Fruit fly (Drosophila melanogaster) whole organism, embryonic: Measurements from ENCODE around the gene ArfGAP1.

Experiments
- Antp ChIP-seq: fragments of 200-800 bp; sonication (Bioruptor generic); optimal IDR thresholded peaks from 3 replicates; lab custom pipeline; 2016; ENCODE audit warnings: missing biosample characterization, missing genetic modification characterization
- CG10267 ChIP-seq: fragments of 200-800 bp; sonication (Bioruptor generic); optimal IDR thresholded peaks from 2 replicates; lab custom pipeline; 2018; ENCODE audit warnings: missing biosample characterization, mild to moderate bottlenecking, missing genetic modification characterization, moderate library complexity
- CG11247 ChIP-seq: fragments of 200-800 bp; sonication (Bioruptor generic); IDR thresholded peaks from 2 replicates; pipeline ENCODE4 v1.3.6; 2022; ENCODE audit warnings: missing biosample characterization, missing genetic modification characterization
- CG11695 ChIP-seq: fragments of 200-800 bp; sonication (Bioruptor generic); IDR thresholded peaks from 3 replicates; pipeline ENCODE4 v1.3.6; 2022; ENCODE audit warnings: missing biosample characterization, missing genetic modification characterization
- CG15011 ChIP-seq: fragments of 200-800 bp; sonication (Bioruptor generic); optimal IDR thresholded peaks from 3 replicates; lab custom pipeline; 2018; ENCODE audit warnings: missing biosample characterization, mild to moderate bottlenecking, missing genetic modification characterization
- CG15479 ChIP-seq: fragments of 200-800 bp; sonication (Bioruptor generic); optimal IDR thresholded peaks from 3 replicates; lab custom pipeline; 2019; ENCODE audit warnings: missing biosample characterization, mild to moderate bottlenecking, missing genetic modification characterization, moderate library complexity
- CG16813 ChIP-seq: fragments of 200-800 bp; sonication (Bioruptor generic); IDR thresholded peaks from 3 replicates; pipeline ENCODE4 v1.3.6; 2022; ENCODE audit warnings: missing biosample characterization, missing genetic modification characterization; ENCODE audit not compliant: partially characterized antibody
- CG18619 ChIP-seq: fragments of 200-800 bp; sonication (Bioruptor generic); optimal IDR thresholded peaks from 3 replicates; lab custom pipeline; 2017; ENCODE audit warnings: missing biosample characterization, mild to moderate bottlenecking, missing genetic modification characterization
- CG2678 ChIP-seq: fragments of 200-800 bp; sonication (Bioruptor generic); optimal IDR thresholded peaks from 3 replicates; lab custom pipeline; 2019; ENCODE audit warnings: missing biosample characterization, mild to moderate bottlenecking, missing genetic modification characterization, moderate library complexity
- CG30403 ChIP-seq: fragments of 200-800 bp; sonication (Bioruptor generic); optimal IDR thresholded peaks from 3 replicates; lab custom pipeline; 2016; ENCODE audit warnings: missing biosample characterization, missing genetic modification characterization
- CG3065 ChIP-seq: fragments of 200-800 bp; sonication (Bioruptor generic); optimal IDR thresholded peaks from 2 replicates; lab custom pipeline; 2016; ENCODE audit warnings: missing biosample characterization, missing genetic modification characterization
- CG32767 ChIP-seq: fragments of 200-800 bp; sonication (Bioruptor generic); IDR thresholded peaks from 2 replicates; pipeline ENCODE4 v1.3.6; 2022; ENCODE audit warnings: missing biosample characterization, missing genetic modification characterization
- CG3281 ChIP-seq: fragments of 200-800 bp; sonication (Bioruptor generic); optimal IDR thresholded peaks from 3 replicates; lab custom pipeline; 2017; ENCODE audit warnings: missing biosample characterization, mild to moderate bottlenecking, missing genetic modification characterization
- CG33557 ChIP-seq: fragments of 200-800 bp; sonication (Bioruptor generic); optimal IDR thresholded peaks from 2 replicates; lab custom pipeline; 2019; ENCODE audit warnings: missing biosample characterization, mild to moderate bottlenecking, missing genetic modification characterization, moderate library complexity
- CG34224 ChIP-seq: fragments of 200-800 bp; sonication (Bioruptor generic); IDR thresholded peaks from 3 replicates; pipeline ENCODE4 v1.3.6; 2022; ENCODE audit warnings: missing biosample characterization, missing genetic modification characterization; ENCODE audit not compliant: partially characterized antibody
- CG42726 ChIP-seq: fragments of 200-800 bp; sonication (Bioruptor generic); IDR thresholded peaks from 2 replicates; pipeline ENCODE4 v1.3.6; 2022; ENCODE audit warnings: missing biosample characterization, missing genetic modification characterization; ENCODE audit not compliant: partially characterized antibody
- CG4854 ChIP-seq: fragments of 200-800 bp; sonication (Bioruptor generic); optimal IDR thresholded peaks from 2 replicates; lab custom pipeline; 2016; ENCODE audit warnings: missing biosample characterization, missing genetic modification characterization, inconsistent platforms
- CG7963 ChIP-seq: fragments of 200-800 bp; sonication (Bioruptor generic); IDR thresholded peaks from 3 replicates; pipeline ENCODE4 v1.3.6; 2022; ENCODE audit warnings: missing biosample characterization, missing genetic modification characterization; ENCODE audit not compliant: partially characterized antibody
- CG8924 ChIP-seq: fragments of 200-800 bp; optimal IDR thresholded peaks from 3 replicates; lab custom pipeline; 2019; ENCODE audit warnings: missing biosample characterization, mild to moderate bottlenecking, missing genetic modification characterization, moderate library complexity
- CG9437 ChIP-seq: fragments of 200-800 bp; sonication (Bioruptor generic); optimal IDR thresholded peaks from 2 replicates; lab custom pipeline; 2018; ENCODE audit warnings: missing biosample characterization, mild to moderate bottlenecking, missing genetic modification characterization
- CG9727 ChIP-seq: fragments of 200-800 bp; sonication (Bioruptor generic); optimal IDR thresholded peaks from 3 replicates; lab custom pipeline; 2017; ENCODE audit warnings: missing biosample characterization, mild to moderate bottlenecking, missing genetic modification characterization
- Dfd ChIP-seq, 2 experiments: fragments of >200 bp; optimal IDR thresholded peaks; 2 replicates each; lab custom pipeline; 2017; ENCODE audit warnings: missing biosample characterization in 2 of 2, missing genetic modification characterization in 2 of 2
- Dref ChIP-seq: fragments of 200-800 bp; sonication (Bioruptor generic); IDR thresholded peaks from 2 replicates; pipeline ENCODE4 v1.3.6; 2022; ENCODE audit warnings: missing biosample characterization, missing genetic modification characterization
- Mad ChIP-seq: fragments of 200-800 bp; sonication (Bioruptor generic); optimal IDR thresholded peaks from 2 replicates; lab custom pipeline; 2016; ENCODE audit warnings: missing biosample characterization, missing genetic modification characterization
- Ravus ChIP-seq: fragments of 200-800 bp; sonication (Bioruptor generic); IDR thresholded peaks from 2 replicates; pipeline ENCODE4 v1.3.6; 2022; ENCODE audit warnings: missing biosample characterization, missing genetic modification characterization
- Rx ChIP-seq: fragments of 200-800 bp; sonication (Bioruptor generic); IDR thresholded peaks from 2 replicates; pipeline ENCODE4 v1.3.6; 2022; ENCODE audit warnings: missing biosample characterization, missing genetic modification characterization
- Six4 ChIP-seq: fragments of 200-800 bp; sonication (Bioruptor generic); optimal IDR thresholded peaks from 2 replicates; lab custom pipeline; 2016; ENCODE audit warnings: missing biosample characterization, missing genetic modification characterization
- Sox102F ChIP-seq: fragments of 200-800 bp; sonication (Bioruptor generic); optimal IDR thresholded peaks from 2 replicates; lab custom pipeline; 2018; ENCODE audit warnings: missing biosample characterization, mild to moderate bottlenecking, missing genetic modification characterization, moderate library complexity
- Usf ChIP-seq: fragments of 200-800 bp; sonication (Bioruptor generic); optimal IDR thresholded peaks from 2 replicates; lab custom pipeline; 2017; ENCODE audit warnings: missing genotype, missing biosample characterization, missing genetic modification characterization
- abd-A ChIP-seq: fragments of 200-800 bp; sonication (Bioruptor generic); optimal IDR thresholded peaks from 3 replicates; lab custom pipeline; 2019; ENCODE audit warnings: missing biosample characterization, mild to moderate bottlenecking, missing genetic modification characterization, moderate library complexity
- ac ChIP-seq: fragments of 200-800 bp; sonication (Bioruptor generic); optimal IDR thresholded peaks from 3 replicates; lab custom pipeline; 2017; ENCODE audit warnings: missing biosample characterization, mild to moderate bottlenecking, missing genetic modification characterization
- al ChIP-seq: fragments of 200-800 bp; sonication (Bioruptor generic); IDR thresholded peaks from 2 replicates; pipeline ENCODE4 v1.3.6; 2022; ENCODE audit warnings: missing biosample characterization, missing genetic modification characterization
- ash1 ChIP-seq: fragments of 200-800 bp; sonication (Bioruptor generic); optimal IDR thresholded peaks from 2 replicates; lab custom pipeline; 2018; ENCODE audit warnings: missing biosample characterization, mild to moderate bottlenecking, missing genetic modification characterization
- bbx ChIP-seq: fragments of 200-800 bp; sonication (Bioruptor generic); IDR thresholded peaks from 2 replicates; pipeline ENCODE4 v1.3.6; 2022; ENCODE audit warnings: missing biosample characterization, missing genetic modification characterization; ENCODE audit not compliant: partially characterized antibody
- bsh ChIP-seq, 2 experiments: fragments of 200-800 bp; sonication (Bioruptor generic); optimal IDR thresholded peaks; 2 replicates each; lab custom pipeline; 2017 to 2018; ENCODE audit warnings: mild to moderate bottlenecking in 2 of 2, missing biosample characterization in 2 of 2, missing genetic modification characterization in 2 of 2, moderate library complexity in 1 of 2
- cas ChIP-seq: fragments of 200-800 bp; sonication (Bioruptor generic); IDR thresholded peaks from 2 replicates; pipeline ENCODE4 v1.3.6; 2022; ENCODE audit warnings: missing biosample characterization, missing genetic modification characterization
- ci ChIP-seq: fragments of 200-800 bp; sonication (Bioruptor generic); IDR thresholded peaks from 3 replicates; pipeline ENCODE4 v1.3.6; 2022; ENCODE audit warnings: missing biosample characterization, missing genetic modification characterization
- da ChIP-seq: fragments of 200-800 bp; sonication (Bioruptor generic); optimal IDR thresholded peaks from 2 replicates; lab custom pipeline; 2016; ENCODE audit warnings: missing biosample characterization, missing genetic modification characterization
- dimm ChIP-seq: fragments of 200-800 bp; sonication (Bioruptor generic); IDR thresholded peaks from 2 replicates; pipeline ENCODE4 v1.3.6; 2022; ENCODE audit warnings: missing biosample characterization, missing genetic modification characterization
- emc ChIP-seq: fragments of 200-800 bp; sonication (Bioruptor generic); optimal IDR thresholded peaks from 2 replicates; lab custom pipeline; 2016; ENCODE audit warnings: missing biosample characterization, missing genetic modification characterization
- gfzf ChIP-seq: fragments of 200-800 bp; sonication (Bioruptor generic); optimal IDR thresholded peaks from 2 replicates; lab custom pipeline; 2016; ENCODE audit warnings: missing biosample characterization, mild to moderate bottlenecking, missing genetic modification characterization, moderate library complexity
- luna ChIP-seq: fragments of 200-800 bp; sonication (Bioruptor generic); optimal IDR thresholded peaks from 2 replicates; lab custom pipeline; 2016; ENCODE audit warnings: missing biosample characterization, missing genetic modification characterization
- nmo ChIP-seq: fragments of 200-800 bp; sonication (Bioruptor generic); optimal IDR thresholded peaks from 2 replicates; lab custom pipeline; 2018; ENCODE audit warnings: missing biosample characterization, mild to moderate bottlenecking, missing genetic modification characterization, moderate library complexity
- pfk ChIP-seq: fragments of 200-800 bp; sonication (Bioruptor generic); optimal IDR thresholded peaks from 2 replicates; lab custom pipeline; 2018; ENCODE audit warnings: missing biosample characterization, mild to moderate bottlenecking, missing genetic modification characterization, moderate library complexity
- repo ChIP-seq: fragments of 200-800 bp; sonication (Bioruptor generic); optimal IDR thresholded peaks from 2 replicates; lab custom pipeline; 2016; ENCODE audit warnings: missing biosample characterization, missing genetic modification characterization
- slbo ChIP-seq: fragments of 200-800 bp; sonication (Bioruptor generic); IDR thresholded peaks from 2 replicates; pipeline ENCODE4 v1.3.6; 2022; ENCODE audit warnings: missing biosample characterization, missing genetic modification characterization
- wor ChIP-seq: fragments of 200-800 bp; sonication (Bioruptor generic); IDR thresholded peaks from 2 replicates; pipeline ENCODE4 v1.3.6; 2022; ENCODE audit warnings: missing biosample characterization, missing genetic modification characterization
- zen2 ChIP-seq: fragments of 200-800 bp; sonication (Bioruptor generic); IDR thresholded peaks from 3 replicates; pipeline ENCODE4 v1.3.6; 2022; ENCODE audit warnings: missing biosample characterization, missing genetic modification characterization; ENCODE audit not compliant: partially characterized antibody
- zfh2 ChIP-seq: fragments of 200-800 bp; sonication (Bioruptor generic); optimal IDR thresholded peaks from 2 replicates; lab custom pipeline; 2016; ENCODE audit warnings: missing biosample characterization, missing genetic modification characterization

The ArfGAP1 gene

DNA sequence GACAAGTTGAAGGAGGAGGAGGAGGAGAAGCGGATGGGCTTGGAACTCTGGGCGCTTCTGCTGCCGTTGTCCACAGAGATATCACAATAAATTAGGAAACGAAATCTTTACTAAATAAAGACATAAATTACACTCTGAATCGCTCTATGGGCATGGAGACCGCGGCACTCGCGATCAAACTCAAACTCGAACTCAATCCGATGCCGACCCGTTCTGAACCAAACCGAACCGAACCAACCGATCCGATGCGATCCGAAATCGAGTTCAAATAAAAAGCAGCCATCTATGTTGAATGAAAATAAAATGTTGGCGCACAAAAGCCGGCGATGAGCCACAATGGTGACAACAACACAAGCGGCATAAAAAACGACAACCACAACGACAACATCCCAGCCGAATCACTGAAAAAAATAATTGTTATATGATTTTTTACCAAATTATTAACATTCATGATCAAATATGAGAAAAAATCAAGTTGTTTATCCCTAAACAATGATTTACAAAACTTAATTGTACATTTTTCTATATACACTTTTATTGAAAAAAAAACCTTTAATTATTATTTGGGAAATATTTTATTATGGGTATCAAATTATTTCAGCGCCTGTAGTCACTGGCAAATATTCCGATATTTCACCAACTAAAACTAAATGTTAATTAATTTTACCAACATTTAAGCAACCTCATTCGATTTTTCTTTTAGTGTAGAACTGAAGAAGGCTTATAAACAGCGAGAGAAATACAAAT is 39.7 kb upstream of the ArfGAP1 start (continued):
- TF ChIP-seq Mad (GFP tag; lab: Kevin White, UChicago) (peak; percentile 43), bsh (GFP tag; optimal IDR thresholded peaks at IDR 0.05; lab: Kevin White, UChicago) (peak in 1 of 2 experiments; percentile 91), ash1 (GFP tag; lab: Kevin White, UChicago) (no peak), nmo (GFP tag; lab: Kevin White, UChicago) (peak; percentile 94), CG18619 (peak; percentile 72), Sox102F (GFP tag; lab: Kevin White, UChicago) (peak; percentile 90), pfk (GFP tag; lab: Kevin White, UChicago) (no peak), ci (GFP tag; lab: Robert Waterston, UW) (no peak), CG7963 (GFP tag; lab: Robert Waterston, UW) (no peak), CG11695 (peak; percentile 77; the same call in 2 of the 3 replicates), CG4854 (GFP tag; lab: Kevin White, UChicago) (peak; percentile 53), Rx (GFP tag; lab: Robert Waterston, UW) (no peak), cas (GFP tag; lab: Robert Waterston, UW) (no peak), abd-A (no peak), dimm (no peak), CG3281 (GFP tag; lab: Kevin White, UChicago) (no peak), Usf (GFP tag; lab: Kevin White, UChicago) (peak; percentile 63), slbo (peak; percentile 44; the same call in 1 of the 2 replicates), Six4 (GFP tag; lab: Kevin White, UChicago) (peak; percentile 88), CG32767 (GFP tag; lab: Robert Waterston, UW) (peak; percentile 68; the same call in 1 of the 2 replicates), CG3065 (GFP tag; lab: Kevin White, UChicago) (peak; percentile 36), emc (GFP tag; lab: Kevin White, UChicago) (no peak), CG42726 (GFP tag; lab: Robert Waterston, UW) (no peak), Dref (no peak), CG11247 (GFP tag; lab: Robert Waterston, UW) (no peak), Dfd (GFP tag; optimal IDR thresholded peaks at IDR 0.05; lab: Kevin White, UChicago) (no peak), CG10267 (tag; lab: Kevin White, UChicago) (peak; percentile 91), CG2678 (peak; percentile 90), CG15479 (GFP tag; lab: Kevin White, UChicago) (no peak), da (GFP tag; lab: Kevin White, UChicago) (no peak), CG8924 (tag; lab: Kevin White, UChicago) (peak; percentile 91), CG9727 (GFP tag; lab: Kevin White, UChicago) (peak; percentile 93), CG9437 (GFP tag; lab: Kevin White, UChicago) (peak; percentile 79), ac (GFP tag; lab: Kevin White, UChicago) (peak; percentile 53), repo (GFP tag; lab: Kevin White, UChicago) (no peak), zen2 (GFP tag; lab: Robert Waterston, UW) (no peak), al (GFP tag; lab: Robert Waterston, UW) (peak; percentile 38; the same call in 1 of the 2 replicates), wor (GFP tag; lab: Robert Waterston, UW) (peak; percentile 47), luna (GFP tag; lab: Kevin White, UChicago) (no peak), CG30403 (GFP tag; lab: Kevin White, UChicago) (peak; percentile 86), zfh2 (GFP tag; lab: Kevin White, UChicago) (no peak), bbx (GFP tag; lab: Robert Waterston, UW) (no peak), CG15011 (peak; percentile 68), Ravus (GFP tag; lab: Robert Waterston, UW) (no peak), CG34224 (GFP tag; lab: Robert Waterston, UW) (no peak), CG16813 (no peak), CG33557 (GFP tag; lab: Kevin White, UChicago) (peak; percentile 92), Antp (GFP tag; lab: Kevin White, UChicago) (no peak), gfzf (GFP tag; lab: Kevin White, UChicago) (no peak)
